Worm (Caenorhabditis elegans) whole organism, late embryonic: ENCODE results near the gene jnk-1.

Experiments
- F13H6.1 ChIP-seq: sonication (generic microtip); optimal IDR thresholded peaks from 2 replicates; lab custom pipeline; 2016; ENCODE audit warnings: missing genetic modification characterization, missing compliant biosample characterization
- K09A11.1 ChIP-seq: sonication (generic microtip); optimal IDR thresholded peaks from 2 replicates; lab custom pipeline; 2017; ENCODE audit warnings: antibody characterized with exemption, mild to moderate bottlenecking, missing genetic modification characterization, missing compliant biosample characterization; ENCODE audit not compliant: insufficient read depth
- ahr-1 ChIP-seq: sonication (generic microtip); optimal IDR thresholded peaks from 2 replicates; lab custom pipeline; 2016; ENCODE audit warnings: missing genetic modification characterization, missing compliant biosample characterization
- ceh-14 ChIP-seq: sonication (generic microtip); optimal IDR thresholded peaks from 2 replicates; lab custom pipeline; 2016; ENCODE audit warnings: missing genotype, missing genetic modification characterization, missing compliant biosample characterization
- ceh-18 ChIP-seq: sonication (generic microtip); optimal IDR thresholded peaks from 2 replicates; lab custom pipeline; 2016; ENCODE audit warnings: missing genetic modification characterization, missing compliant biosample characterization
- ceh-22 ChIP-seq: sonication (generic microtip); optimal IDR thresholded peaks from 2 replicates; lab custom pipeline; 2017; ENCODE audit warnings: missing biosample characterization, missing genetic modification characterization
- ceh-24 ChIP-seq: sonication (generic microtip); optimal IDR thresholded peaks from 2 replicates; lab custom pipeline; 2016; ENCODE audit warnings: mild to moderate bottlenecking, missing genetic modification characterization, missing compliant biosample characterization
- ceh-34 ChIP-seq: sonication (generic microtip); optimal IDR thresholded peaks from 2 replicates; lab custom pipeline; 2016; ENCODE audit warnings: mild to moderate bottlenecking, missing genetic modification characterization, missing compliant biosample characterization
- ceh-6 ChIP-seq: fragments of 200-800 bp; sonication (Bioruptor generic); optimal IDR thresholded peaks from 2 replicates; lab custom pipeline; 2018; ENCODE audit warnings: mild to moderate bottlenecking, missing genetic modification characterization, missing compliant biosample characterization
- ceh-9 ChIP-seq: sonication (generic microtip); optimal IDR thresholded peaks from 2 replicates; lab custom pipeline; 2016; ENCODE audit warnings: mild to moderate bottlenecking, missing genetic modification characterization, inconsistent platforms, missing compliant biosample characterization
- elt-2 ChIP-seq: sonication (generic microtip); optimal IDR thresholded peaks from 2 replicates; lab custom pipeline; 2016; ENCODE audit warnings: missing genetic modification reagents, missing genetic modification characterization, missing compliant biosample characterization
- elt-4 ChIP-seq: sonication (generic microtip); optimal IDR thresholded peaks from 2 replicates; lab custom pipeline; 2016; ENCODE audit warnings: missing genetic modification characterization, missing compliant biosample characterization
- eyg-1 ChIP-seq: sonication (generic microtip); optimal IDR thresholded peaks from 2 replicates; lab custom pipeline; 2016; ENCODE audit warnings: missing genotype, missing genetic modification characterization, missing compliant biosample characterization
- fkh-6 ChIP-seq: sonication (generic microtip); optimal IDR thresholded peaks from 2 replicates; lab custom pipeline; 2016; ENCODE audit warnings: missing genetic modification characterization, missing compliant biosample characterization
- gmeb-2 ChIP-seq: sonication (generic microtip); optimal IDR thresholded peaks from 2 replicates; lab custom pipeline; 2016; ENCODE audit warnings: missing genetic modification characterization, inconsistent platforms, missing compliant biosample characterization
- hlh-15 ChIP-seq: sonication (generic microtip); optimal IDR thresholded peaks from 2 replicates; lab custom pipeline; 2016; ENCODE audit warnings: missing genetic modification characterization, missing compliant biosample characterization
- hlh-30 ChIP-seq: sonication (generic microtip); optimal IDR thresholded peaks from 2 replicates; lab custom pipeline; 2017; ENCODE audit warnings: antibody characterized with exemption, missing genetic modification characterization, missing compliant biosample characterization; ENCODE audit not compliant: insufficient read depth
- hlh-6 ChIP-seq: sonication (generic microtip); optimal IDR thresholded peaks from 2 replicates; lab custom pipeline; 2016; ENCODE audit warnings: missing genotype, missing genetic modification characterization, missing compliant biosample characterization
- hlh-8 ChIP-seq: sonication (generic microtip); optimal IDR thresholded peaks from 2 replicates; lab custom pipeline; 2016; ENCODE audit warnings: missing genotype, missing genetic modification characterization, missing compliant biosample characterization
- mec-3 ChIP-seq: sonication (generic microtip); optimal IDR thresholded peaks from 2 replicates; lab custom pipeline; 2016; ENCODE audit warnings: borderline replicate concordance, missing genetic modification characterization, missing compliant biosample characterization
- nhr-11 ChIP-seq: fragments of 150-350 bp; optimal IDR thresholded peaks from 2 replicates; lab custom pipeline; 2014; ENCODE audit warnings: missing biosample characterization, missing genetic modification characterization
- pha-2 ChIP-seq: sonication (generic microtip); optimal IDR thresholded peaks from 2 replicates; lab custom pipeline; 2017; ENCODE audit warnings: mild to moderate bottlenecking, missing genetic modification characterization, missing compliant biosample characterization
- pha-4 ChIP-seq: fragments of 150-350 bp; optimal IDR thresholded peaks from 2 replicates; lab custom pipeline; 2018; ENCODE audit warnings: missing biosample characterization, missing genetic modification reagents, missing genetic modification characterization
- ref-2 ChIP-seq: sonication (generic microtip); optimal IDR thresholded peaks from 2 replicates; lab custom pipeline; 2016; ENCODE audit warnings: missing genetic modification characterization, missing compliant biosample characterization
- rnt-1 ChIP-seq: sonication (generic microtip); optimal IDR thresholded peaks from 2 replicates; lab custom pipeline; 2016; ENCODE audit warnings: missing genetic modification characterization, missing compliant biosample characterization
- sdc-2 ChIP-seq: sonication (generic microtip); optimal IDR thresholded peaks from 2 replicates; lab custom pipeline; 2016; ENCODE audit warnings: missing genotype, missing genetic modification characterization, missing compliant biosample characterization
- syd-9 ChIP-seq: sonication (generic microtip); optimal IDR thresholded peaks from 2 replicates; lab custom pipeline; 2016; ENCODE audit warnings: mild to moderate bottlenecking, missing genetic modification characterization, moderate library complexity, missing compliant biosample characterization
- unc-3 ChIP-seq, 2 experiments: fragments of 200-800 bp in 1 of 2; sonication (Bioruptor generic) in 1 of 2; sonication (generic microtip) in 1 of 2; conservative IDR thresholded peaks in 1 of 2; optimal IDR thresholded peaks in 1 of 2; 2 replicates each; pipeline versions ENCODE4 v1.3.6 to Lab custom; 2016 to 2022; ENCODE audit warnings: missing compliant biosample characterization in 2 of 2, missing genetic modification characterization in 2 of 2, missing genetic modification reagents in 1 of 2
- zip-5 ChIP-seq: sonication (generic microtip); optimal IDR thresholded peaks from 2 replicates; lab custom pipeline; 2016; ENCODE audit warnings: missing genetic modification characterization, missing compliant biosample characterization

The jnk-1 gene

DNA sequence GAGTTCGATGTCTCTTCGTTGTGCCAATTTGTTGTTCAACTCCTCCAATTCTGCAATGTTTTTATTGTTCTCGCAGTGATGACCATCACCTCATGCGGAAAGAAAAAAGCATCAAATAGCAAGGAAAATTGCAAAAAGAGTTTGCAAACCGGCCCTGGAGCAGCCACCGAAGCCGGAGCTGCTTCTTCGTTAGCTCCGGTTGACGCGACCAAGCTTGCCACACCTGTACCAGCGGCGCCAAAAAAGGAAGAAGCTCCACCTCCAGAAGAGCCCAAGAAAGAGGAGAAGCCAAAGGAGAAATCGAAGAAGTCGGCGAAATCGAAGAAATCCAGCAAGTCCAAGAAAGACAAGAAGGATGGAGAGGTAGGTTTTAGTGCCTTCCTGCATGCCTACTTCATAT is 52.8 kb downstream of the jnk-1 start:
- TF ChIP-seq rnt-1 (no peak), ceh-14 (tag; lab: Kevin White, UChicago) (no peak), ceh-22 (no peak), nhr-11 (tag; lab: Kevin White, UChicago) (no peak), unc-3 (GFP tag; conservative IDR thresholded peaks at IDR 0.05; lab: Robert Waterston, UW) (no peak), unc-3 (tag; optimal IDR thresholded peaks at IDR 0.05; lab: Kevin White, UChicago) (no peak), zip-5 (tag; lab: Kevin White, UChicago) (no peak), sdc-2 (tag; lab: Kevin White, UChicago) (no peak), hlh-8 (no peak), syd-9 (no peak), ahr-1 (tag; lab: Kevin White, UChicago) (no peak), pha-2 (tag; lab: Kevin White, UChicago) (no peak), ceh-24 (tag; lab: Kevin White, UChicago) (no peak), hlh-15 (tag; lab: Kevin White, UChicago) (no peak)

DNA sequence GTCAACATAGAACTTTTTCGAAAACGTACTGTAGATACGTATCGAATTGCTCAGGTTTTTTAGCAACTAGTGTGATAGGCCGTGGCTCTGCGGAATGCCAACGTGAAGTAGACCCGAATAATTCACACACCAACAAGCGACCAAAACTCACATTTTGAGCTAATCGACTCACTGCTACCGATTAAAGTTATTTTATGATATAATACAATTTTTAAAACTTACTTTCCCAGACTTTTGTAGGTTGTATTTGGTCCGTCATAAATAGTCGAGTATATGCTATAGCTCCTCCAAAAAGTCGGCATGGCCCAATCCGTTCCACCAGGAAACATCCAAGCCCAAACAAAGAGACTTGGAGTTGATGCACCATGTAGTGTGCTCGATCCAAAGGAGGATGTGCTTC is 53.4 kb downstream of the jnk-1 start, which contains the start of gene C25A8.1:
TSS of gene C25A8.1 (plus strand) at position 301 of the 400 bp plus-strand sequence.
- TF ChIP-seq ceh-22 (no peak), elt-4 (tag; lab: Kevin White, UChicago) (no peak), hlh-6 (tag; lab: Kevin White, UChicago) (no peak), mec-3 (tag; lab: Kevin White, UChicago) (no peak)

DNA sequence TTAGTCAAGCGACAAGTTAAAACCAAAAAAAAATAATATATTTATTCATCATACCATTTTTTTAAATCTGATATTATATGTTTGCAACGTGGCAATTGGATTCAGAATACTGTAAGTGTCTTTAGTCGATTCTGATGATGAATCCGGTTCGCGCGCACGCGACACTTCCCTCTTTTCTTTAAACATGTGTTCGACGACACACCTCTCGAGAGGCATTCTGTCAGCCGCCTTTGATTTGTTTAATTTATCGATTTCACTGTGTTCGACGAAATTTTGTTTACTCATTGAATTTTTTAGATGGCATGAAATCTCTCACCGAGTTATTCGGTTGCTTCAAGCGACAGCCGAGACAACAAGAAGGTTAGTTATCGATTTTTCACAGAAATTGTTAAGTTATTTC is 54.3 kb downstream of the jnk-1 start, which contains the start of gene trxr-1:
TSS of gene trxr-1 (plus strand) at position 227 of the 400 bp plus-strand sequence.
- no peak for TF ChIP-seq pha-4 (tag; lab: Kevin White, UChicago)
- TF ChIP-seq K09A11.1 (tag; lab: Kevin White, UChicago) = no peak
- no peak for TF ChIP-seq ceh-6
- TF ChIP-seq hlh-30 (tag; lab: Kevin White, UChicago) = no peak
- TF ChIP-seq zip-5 (tag; lab: Kevin White, UChicago) = no peak

DNA sequence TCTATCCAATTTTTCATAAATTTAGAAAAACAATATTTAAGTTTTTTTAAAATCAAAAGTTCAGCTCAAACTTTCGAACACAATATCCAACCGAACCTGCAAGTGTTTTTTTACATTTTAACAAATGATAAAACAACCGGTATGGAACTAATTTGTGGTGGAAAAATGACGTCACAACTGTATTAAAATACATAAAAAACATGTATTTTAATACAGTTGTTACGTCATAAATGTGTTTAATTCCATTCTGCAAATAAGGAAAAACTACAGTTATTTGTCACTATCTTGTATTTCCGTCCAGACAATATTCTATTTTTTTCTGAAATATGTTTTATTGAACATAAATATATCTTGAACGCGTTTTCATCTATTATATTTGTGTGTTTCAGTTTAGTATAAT is 54.8 kb downstream of the jnk-1 start:
- no peak for TF ChIP-seq rnt-1
- no peak for TF ChIP-seq ceh-6
- no peak for TF ChIP-seq ceh-18 (tag; lab: Kevin White, UChicago)
- no peak for TF ChIP-seq eyg-1 (tag; lab: Kevin White, UChicago)
- no peak for TF ChIP-seq syd-9
- TF ChIP-seq hlh-6 (tag; lab: Kevin White, UChicago) = no peak
- TF ChIP-seq F13H6.1 = no peak
- no peak for TF ChIP-seq ceh-34 (tag; lab: Kevin White, UChicago)

DNA sequence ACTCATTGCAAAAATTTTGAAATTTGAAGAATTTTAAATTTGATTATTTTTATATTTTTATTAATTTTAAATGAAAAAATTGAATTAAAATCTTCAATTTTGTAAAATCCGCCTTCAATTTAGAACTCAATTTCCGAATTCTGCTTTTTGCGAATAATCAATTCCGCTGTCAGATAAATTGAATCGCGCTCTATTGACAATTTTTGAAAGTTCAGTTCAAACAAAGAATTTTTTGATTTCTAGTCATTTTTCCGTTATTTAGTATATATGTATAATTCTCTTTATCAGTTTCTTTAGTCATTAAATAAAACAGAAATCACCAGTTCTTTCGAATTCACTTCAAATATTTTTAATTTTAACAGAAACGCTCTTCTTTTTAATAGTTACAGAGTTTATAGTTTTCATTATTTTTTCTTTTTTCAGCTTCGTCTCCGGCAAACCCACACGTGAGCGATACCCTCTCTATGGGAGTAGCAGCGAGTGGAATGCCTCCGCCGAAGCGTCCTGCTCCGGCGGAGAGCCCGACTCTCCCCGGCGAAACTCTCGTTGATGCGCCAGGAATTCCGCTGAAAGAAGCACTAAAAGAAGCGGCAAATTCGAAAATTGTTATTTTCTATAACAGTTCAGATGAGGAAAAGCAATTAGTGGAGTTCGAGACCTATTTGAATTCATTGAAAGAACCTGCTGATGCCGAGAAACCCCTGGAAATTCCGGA is 55.4 kb downstream of the jnk-1 start:
- TF ChIP-seq elt-2 (tag; lab: Kevin White, UChicago) (no peak), ref-2 (tag; lab: Kevin White, UChicago) (no peak), ceh-14 (tag; lab: Kevin White, UChicago) (no peak), gmeb-2 (tag; lab: Kevin White, UChicago) (no peak), hlh-6 (tag; lab: Kevin White, UChicago) (no peak), ceh-18 (tag; lab: Kevin White, UChicago) (no peak), ceh-34 (tag; lab: Kevin White, UChicago) (no peak), ceh-9 (tag; lab: Kevin White, UChicago) (no peak), fkh-6 (no peak)
